Worm (Caenorhabditis elegans): ENCODE measurements around the gene mcm-2.

Gene mcm-2

ce11 chrII:11967507-11968127 is 38.8 kb downstream of the mcm-2 start, which contains the start of gene W03C9.5:
TSS of gene W03C9.5 (minus strand) at chrII:11967544.
- TF ChIP-seq snpc-4 (tag; optimal IDR thresholded peaks at IDR 0.05): no peak
- peak; percentile 91 for TF ChIP-seq nhr-28 (tag; optimal IDR thresholded peaks at IDR 0.05)
- peak; percentile 80; the same call in 1 of the 2 replicates for TF ChIP-seq mxl-2 (GFP tag; conservative IDR thresholded peaks at IDR 0.05)
- no peak for TF ChIP-seq pqm-1 (tag; optimal IDR thresholded peaks at IDR 0.05)
- TF ChIP-seq ceh-32 (tag; optimal IDR thresholded peaks at IDR 0.05; ENCODE audit: poor library complexity): no peak
- TF ChIP-seq jun-1 (tag; optimal IDR thresholded peaks at IDR 0.05): peak; percentile 84
- peak; percentile 75; the same call in 1 of the 2 replicates for TF ChIP-seq tra-1 (GFP tag; IDR thresholded peaks at IDR 0.05)
- TF ChIP-seq F37D6.2 (tag; optimal IDR thresholded peaks at IDR 0.05): peak; percentile 83
- TF ChIP-seq unc-62 (GFP tag; optimal IDR thresholded peaks at IDR 0.05 in 1 of 2): peak in 1 of 2 experiments; percentile 78
- no peak for TF ChIP-seq unc-62 (tag; optimal IDR thresholded peaks at IDR 0.05)
- peak; percentile 95 for TF ChIP-seq nhr-6 (tag; optimal IDR thresholded peaks at IDR 0.05)
- no peak for TF ChIP-seq fos-1 (tag; optimal IDR thresholded peaks at IDR 0.05)
- peak; percentile 81 for TF ChIP-seq mdt-29 (GFP tag; IDR thresholded peaks at IDR 0.05)
- TF ChIP-seq madf-9 (GFP tag; conservative IDR thresholded peaks at IDR 0.05): peak; percentile 92
- TF ChIP-seq mep-1 (tag; optimal IDR thresholded peaks at IDR 0.05): peak; percentile 97
- TF ChIP-seq saeg-2 (GFP tag; IDR thresholded peaks at IDR 0.05): no peak
- TF ChIP-seq Y48G9A.11 (GFP tag; IDR thresholded peaks at IDR 0.05): peak; percentile 85
- no peak for TF ChIP-seq daf-19 (GFP tag; conservative IDR thresholded peaks at IDR 0.05)
- peak; percentile 89 for TF ChIP-seq unc-130 (GFP tag; optimal IDR thresholded peaks at IDR 0.05)
- no peak for TF ChIP-seq daf-12 (tag; optimal IDR thresholded peaks at IDR 0.05)
- TF ChIP-seq attf-4 (tag; optimal IDR thresholded peaks at IDR 0.05): no peak
- no peak for TF ChIP-seq F44E2.7 (GFP tag; IDR thresholded peaks at IDR 0.05)
- TF ChIP-seq nhr-111 (GFP tag; optimal IDR thresholded peaks at IDR 0.05): no peak
- TF ChIP-seq ceh-82 (tag; optimal IDR thresholded peaks at IDR 0.05): no peak
- TF ChIP-seq lin-38 (GFP tag; IDR thresholded peaks at IDR 0.05): peak; percentile 98
- peak; percentile 89 for TF ChIP-seq hmg-1.1 (GFP tag; IDR thresholded peaks at IDR 0.05)
- peak; percentile 79 for TF ChIP-seq set-16 (GFP tag; IDR thresholded peaks at IDR 0.05)
- peak; percentile 97 for TF ChIP-seq nhr-77 (tag; optimal IDR thresholded peaks at IDR 0.05)
- TF ChIP-seq madf-5 (GFP tag; IDR thresholded peaks at IDR 0.05): peak in 1 of 2 experiments; percentile 67; a peak in 2 of 4 replicates
- TF ChIP-seq nhr-41 (GFP tag; IDR thresholded peaks at IDR 0.05): peak; percentile 56; the same call in 1 of the 2 replicates
- peak; percentile 99 for TF ChIP-seq aha-1 (tag)
- TF ChIP-seq dpl-1 (GFP tag; optimal IDR thresholded peaks at IDR 0.05): peak; percentile 76
- TF ChIP-seq ZK546.5 (tag; optimal IDR thresholded peaks at IDR 0.05): peak; percentile 7 to 70
- no peak for TF ChIP-seq unc-39 (tag; optimal IDR thresholded peaks at IDR 0.05)
- peak; percentile 86 for TF ChIP-seq nhr-25 (tag; optimal IDR thresholded peaks at IDR 0.05; ENCODE audit: borderline replicate concordance, insufficient read depth)
- no peak for TF ChIP-seq F26F4.8 (GFP tag; conservative IDR thresholded peaks at IDR 0.05)
- TF ChIP-seq lin-29 (GFP tag; IDR thresholded peaks at IDR 0.05): peak; percentile 73; the same call in 1 of the 2 replicates
- no peak for TF ChIP-seq dmd-8 (GFP tag; IDR thresholded peaks at IDR 0.05)
- peak; percentile 64; the same call in 1 of the 2 replicates for TF ChIP-seq lin-1 (GFP tag; IDR thresholded peaks at IDR 0.05)
- TF ChIP-seq ceh-28 (tag; optimal IDR thresholded peaks at IDR 0.05): no peak
- TF ChIP-seq skn-1 (tag; optimal IDR thresholded peaks at IDR 0.05): peak; percentile 39
- TF ChIP-seq nhr-76 (tag; optimal IDR thresholded peaks at IDR 0.05): peak; percentile 32
- no peak for TF ChIP-seq tag-97 (GFP tag; IDR thresholded peaks at IDR 0.05)
- TF ChIP-seq ctbp-1 (GFP tag; IDR thresholded peaks at IDR 0.05): peak; percentile 49; the same call in 1 of the 2 replicates
- peak; percentile 80 to 98 for TF ChIP-seq mdl-1 (tag; optimal IDR thresholded peaks at IDR 0.05)
- peak; percentile 34 for TF ChIP-seq spr-3 (GFP tag; optimal IDR thresholded peaks at IDR 0.05)
- peak; percentile 85; the same call in 1 of the 2 replicates for TF ChIP-seq nhr-42 (GFP tag; IDR thresholded peaks at IDR 0.05)
- TF ChIP-seq zfp-3 (GFP tag; conservative IDR thresholded peaks at IDR 0.05): peak; percentile 82
- no peak for TF ChIP-seq F10B5.3 (tag; optimal IDR thresholded peaks at IDR 0.05)
- peak; percentile 95 for TF ChIP-seq ceh-20 (GFP tag; IDR thresholded peaks at IDR 0.05)
- peak; percentile 79 for TF ChIP-seq egl-43 (GFP tag; IDR thresholded peaks at IDR 0.05)
